Fruit fly (Drosophila melanogaster) whole organism, embryonic: ENCODE data around the gene CG9986.
A peak's percentile ranks its signal among the peaks of the same experiment; 100 is the strongest.

Source experiments
- Asciz ChIP-seq: fragments of 200-800 bp; sonication (Bioruptor generic); optimal IDR thresholded peaks from 2 replicates; lab custom pipeline; 2017; ENCODE audit warnings: missing biosample characterization, mild to moderate bottlenecking, missing genetic modification characterization, missing genetic modification reagents
- CG11695 ChIP-seq: fragments of 200-800 bp; sonication (Bioruptor generic); IDR thresholded peaks from 3 replicates; pipeline ENCODE4 v1.3.6; 2022; ENCODE audit warnings: missing biosample characterization, missing genetic modification characterization
- CG12391 ChIP-seq: fragments of 200-800 bp; sonication (Bioruptor generic); optimal IDR thresholded peaks from 3 replicates; lab custom pipeline; 2018; ENCODE audit warnings: missing biosample characterization, mild to moderate bottlenecking, missing genetic modification characterization, moderate library complexity
- CG12659 ChIP-seq: fragments of 200-800 bp; sonication (Bioruptor generic); optimal IDR thresholded peaks from 3 replicates; lab custom pipeline; 2017; ENCODE audit warnings: mild to moderate bottlenecking, missing biosample characterization, missing genetic modification reagents, missing genetic modification characterization
- CG12769 ChIP-seq: fragments of 200-800 bp; sonication (Bioruptor generic); optimal IDR thresholded peaks from 2 replicates; lab custom pipeline; 2019; ENCODE audit warnings: missing biosample characterization, mild to moderate bottlenecking, missing genetic modification characterization, moderate library complexity
- CG14441 ChIP-seq: fragments of 200-800 bp; sonication (Bioruptor generic); IDR thresholded peaks from 2 replicates; pipeline ENCODE4 v1.3.6; 2022; ENCODE audit warnings: missing biosample characterization, missing genetic modification characterization
- CG15514 ChIP-seq: fragments of 200-800 bp; sonication (Bioruptor generic); optimal IDR thresholded peaks from 3 replicates; lab custom pipeline; 2017; ENCODE audit warnings: missing biosample characterization, missing genetic modification characterization, mild to moderate bottlenecking, moderate library complexity, missing genetic modification reagents
- CG17186 ChIP-seq: fragments of 200-800 bp; sonication (Bioruptor generic); optimal IDR thresholded peaks from 3 replicates; lab custom pipeline; 2017; ENCODE audit warnings: missing biosample characterization, missing genetic modification reagents, missing genetic modification characterization
- CG17612 ChIP-seq: fragments of 200-800 bp; sonication (Bioruptor generic); IDR thresholded peaks from 2 replicates; pipeline ENCODE4 v1.3.6; 2022; ENCODE audit warnings: missing biosample characterization, missing genetic modification characterization
- CG17829 ChIP-seq: fragments of 200-800 bp; optimal IDR thresholded peaks from 2 replicates; lab custom pipeline; 2019; ENCODE audit warnings: missing biosample characterization, mild to moderate bottlenecking, missing genetic modification characterization, moderate library complexity
- CG1792 ChIP-seq: fragments of 200-800 bp; sonication (Bioruptor generic); optimal IDR thresholded peaks from 2 replicates; lab custom pipeline; 2016; ENCODE audit warnings: missing biosample characterization, missing genetic modification characterization
- CG18011 ChIP-seq: fragments of 200-800 bp; sonication (Bioruptor generic); optimal IDR thresholded peaks from 2 replicates; lab custom pipeline; 2017; ENCODE audit warnings: missing biosample characterization, missing genetic modification characterization, mild to moderate bottlenecking, moderate library complexity, missing genotype
- CG18262 ChIP-seq: fragments of 200-800 bp; optimal IDR thresholded peaks from 3 replicates; lab custom pipeline; 2019; ENCODE audit warnings: missing biosample characterization, mild to moderate bottlenecking, missing genetic modification characterization, moderate library complexity
- CG2120 ChIP-seq: fragments of 200-800 bp; sonication (Bioruptor generic); optimal IDR thresholded peaks from 3 replicates; lab custom pipeline; 2016; ENCODE audit warnings: missing biosample characterization, missing genetic modification characterization
- CG2199 ChIP-seq: fragments of 200-800 bp; sonication (Bioruptor generic); IDR thresholded peaks from 3 replicates; pipeline ENCODE4 v1.3.6; 2022; ENCODE audit warnings: missing biosample characterization, missing genetic modification characterization
- CG30431 ChIP-seq: fragments of 200-800 bp; sonication (Bioruptor generic); optimal IDR thresholded peaks from 2 replicates; lab custom pipeline; 2017; ENCODE audit warnings: missing biosample characterization, missing genetic modification characterization
- CG32772 ChIP-seq: fragments of 200-800 bp; sonication (Bioruptor generic); IDR thresholded peaks from 2 replicates; pipeline ENCODE4 v1.3.6; 2022; ENCODE audit warnings: missing biosample characterization, missing genetic modification characterization
- CG4360 ChIP-seq: fragments of 200-800 bp; sonication (Bioruptor generic); IDR thresholded peaks from 2 replicates; pipeline ENCODE4 v1.3.6; 2022; ENCODE audit warnings: missing biosample characterization, missing genetic modification characterization
- CG4617 ChIP-seq: fragments of 200-800 bp; sonication (Bioruptor generic); optimal IDR thresholded peaks from 3 replicates; lab custom pipeline; 2016; ENCODE audit warnings: missing biosample characterization, missing genetic modification characterization, borderline replicate concordance
- CG6791 ChIP-seq: fragments of 200-800 bp; sonication (Bioruptor generic); IDR thresholded peaks from 3 replicates; pipeline ENCODE4 v1.3.6; 2022; ENCODE audit warnings: missing biosample characterization, missing genetic modification characterization; ENCODE audit not compliant: partially characterized antibody
- CG8290 ChIP-seq, 3 experiments: fragments of 200-800 bp; sonication (Bioruptor generic); optimal IDR thresholded peaks; 2 replicates each; lab custom pipeline; 2016 to 2019; ENCODE audit warnings: missing biosample characterization in 3 of 3, missing genetic modification characterization in 3 of 3, mild to moderate bottlenecking in 2 of 3, moderate library complexity in 1 of 3
- CG8388 ChIP-seq: fragments of 200-800 bp; sonication (Bioruptor generic); optimal IDR thresholded peaks from 2 replicates; lab custom pipeline; 2019; ENCODE audit warnings: missing biosample characterization, mild to moderate bottlenecking, missing genetic modification characterization, moderate library complexity
- CG8924 ChIP-seq: fragments of 200-800 bp; optimal IDR thresholded peaks from 3 replicates; lab custom pipeline; 2019; ENCODE audit warnings: missing biosample characterization, mild to moderate bottlenecking, missing genetic modification characterization, moderate library complexity
- Gug ChIP-seq: fragments of 200-800 bp; sonication (Bioruptor generic); IDR thresholded peaks from 4 replicates; pipeline ENCODE4 v1.3.6; 2022; ENCODE audit warnings: missing biosample characterization, missing genetic modification characterization
- Jarid2 ChIP-seq: fragments of 200-800 bp; sonication (Bioruptor generic); optimal IDR thresholded peaks from 3 replicates; lab custom pipeline; 2017; ENCODE audit warnings: mild to moderate bottlenecking, missing biosample characterization, missing genetic modification reagents, missing genetic modification characterization
- Mad ChIP-seq: fragments of 200-800 bp; sonication (Bioruptor generic); optimal IDR thresholded peaks from 2 replicates; lab custom pipeline; 2016; ENCODE audit warnings: missing biosample characterization, missing genetic modification characterization
- NC2α ChIP-seq: fragments of 200-800 bp; sonication (Bioruptor generic); optimal IDR thresholded peaks from 2 replicates; lab custom pipeline; 2016; ENCODE audit warnings: missing biosample characterization, missing genetic modification characterization
- NfI ChIP-seq: fragments of 200-800 bp; sonication (Bioruptor generic); optimal IDR thresholded peaks from 3 replicates; lab custom pipeline; 2018; ENCODE audit warnings: missing biosample characterization, mild to moderate bottlenecking, missing genetic modification characterization, moderate library complexity
- Pdp1 ChIP-seq, 2 experiments: fragments of 200-800 bp; sonication (Bioruptor generic); optimal IDR thresholded peaks; 3 replicates each; lab custom pipeline; 2016; ENCODE audit warnings: missing biosample characterization in 2 of 2, missing genetic modification characterization in 2 of 2, mild to moderate bottlenecking in 1 of 2, moderate library complexity in 1 of 2
- Trl ChIP-seq, 3 experiments: fragments of >200 bp in 2 of 3; fragments of 200-800 bp in 1 of 3; sonication (Bioruptor generic) in 1 of 3; optimal IDR thresholded peaks; 2 replicates in 1 of 3; 3 replicates in 2 of 3; lab custom pipeline; 2016 to 2017; ENCODE audit warnings: missing biosample characterization in 1 of 3, missing genetic modification characterization in 1 of 3
- ara ChIP-seq: fragments of 200-800 bp; sonication (Bioruptor generic); IDR thresholded peaks from 2 replicates; pipeline ENCODE4 v1.3.6; 2022; ENCODE audit warnings: missing biosample characterization, missing genetic modification characterization
- bsh ChIP-seq, 2 experiments: fragments of 200-800 bp; sonication (Bioruptor generic); optimal IDR thresholded peaks; 2 replicates each; lab custom pipeline; 2017 to 2018; ENCODE audit warnings: mild to moderate bottlenecking in 2 of 2, missing biosample characterization in 2 of 2, missing genetic modification characterization in 2 of 2, moderate library complexity in 1 of 2
- btn ChIP-seq: fragments of 200-800 bp; sonication (Bioruptor generic); optimal IDR thresholded peaks from 2 replicates; lab custom pipeline; 2016; ENCODE audit warnings: missing biosample characterization, missing genetic modification characterization
- exex ChIP-seq: fragments of 200-800 bp; sonication (Bioruptor generic); optimal IDR thresholded peaks from 4 replicates; lab custom pipeline; 2018; ENCODE audit warnings: missing biosample characterization, mild to moderate bottlenecking, missing genetic modification characterization, moderate library complexity
- fd102C ChIP-seq: fragments of 200-800 bp; sonication (Bioruptor generic); optimal IDR thresholded peaks from 2 replicates; lab custom pipeline; 2018; ENCODE audit warnings: missing biosample characterization, mild to moderate bottlenecking, missing genetic modification characterization, moderate library complexity
- fd3F ChIP-seq: fragments of 200-800 bp; sonication (Bioruptor generic); optimal IDR thresholded peaks from 2 replicates; lab custom pipeline; 2018; ENCODE audit warnings: missing biosample characterization, mild to moderate bottlenecking, missing genetic modification characterization, moderate library complexity
- gfzf ChIP-seq: fragments of 200-800 bp; sonication (Bioruptor generic); optimal IDR thresholded peaks from 2 replicates; lab custom pipeline; 2016; ENCODE audit warnings: missing biosample characterization, mild to moderate bottlenecking, missing genetic modification characterization, moderate library complexity
- gsb-n ChIP-seq: fragments of 200-800 bp; sonication (Bioruptor generic); optimal IDR thresholded peaks from 3 replicates; lab custom pipeline; 2018; ENCODE audit warnings: missing biosample characterization, mild to moderate bottlenecking, missing genetic modification characterization
- her ChIP-seq: fragments of 200-800 bp; sonication (Bioruptor generic); optimal IDR thresholded peaks from 2 replicates; lab custom pipeline; 2016; ENCODE audit warnings: missing biosample characterization, missing genetic modification characterization
- nmo ChIP-seq: fragments of 200-800 bp; sonication (Bioruptor generic); optimal IDR thresholded peaks from 2 replicates; lab custom pipeline; 2018; ENCODE audit warnings: missing biosample characterization, mild to moderate bottlenecking, missing genetic modification characterization, moderate library complexity
- odd ChIP-seq: fragments of 200-800 bp; sonication (Bioruptor generic); optimal IDR thresholded peaks from 2 replicates; lab custom pipeline; 2017; ENCODE audit warnings: missing biosample characterization, mild to moderate bottlenecking, missing genetic modification characterization
- p53 ChIP-seq: fragments of 200-800 bp; sonication (Bioruptor generic); optimal IDR thresholded peaks from 2 replicates; lab custom pipeline; 2016; ENCODE audit warnings: missing biosample characterization, missing genetic modification characterization
- ro ChIP-seq: fragments of 200-800 bp; sonication (Bioruptor generic); IDR thresholded peaks from 2 replicates; pipeline ENCODE4 v1.3.6; 2022; ENCODE audit warnings: missing biosample characterization, missing genetic modification characterization
- sc ChIP-seq, 3 experiments: fragments of >200 bp in 2 of 3; fragments of 200-800 bp in 1 of 3; sonication (Bioruptor generic) in 1 of 3; optimal IDR thresholded peaks; 2 replicates in 2 of 3; 3 replicates in 1 of 3; lab custom pipeline; 2017; ENCODE audit warnings: mild to moderate bottlenecking in 1 of 3, missing biosample characterization in 1 of 3, missing genetic modification characterization in 1 of 3, missing genetic modification reagents in 1 of 3
- stwl ChIP-seq: fragments of 200-800 bp; sonication (Bioruptor generic); optimal IDR thresholded peaks from 3 replicates; lab custom pipeline; 2018; ENCODE audit warnings: missing biosample characterization, mild to moderate bottlenecking, missing genetic modification characterization, moderate library complexity
- tna ChIP-seq: fragments of 200-800 bp; sonication (Bioruptor generic); IDR thresholded peaks from 2 replicates; pipeline ENCODE4 v1.3.6; 2022; ENCODE audit warnings: missing biosample characterization, missing genetic modification characterization; ENCODE audit not compliant: partially characterized antibody
- toy ChIP-seq: fragments of 200-800 bp; sonication (Bioruptor generic); IDR thresholded peaks from 2 replicates; pipeline ENCODE4 v1.3.6; 2022; ENCODE audit warnings: missing biosample characterization, missing genetic modification characterization
- vnd ChIP-seq: fragments of 200-800 bp; sonication (Bioruptor generic); IDR thresholded peaks from 3 replicates; pipeline ENCODE4 v1.3.6; 2022; ENCODE audit warnings: missing biosample characterization, missing genetic modification characterization; ENCODE audit not compliant: partially characterized antibody
- yki ChIP-seq: fragments of >200 bp; optimal IDR thresholded peaks from 3 replicates; lab custom pipeline; 2018

CG9986 gene

DNA sequence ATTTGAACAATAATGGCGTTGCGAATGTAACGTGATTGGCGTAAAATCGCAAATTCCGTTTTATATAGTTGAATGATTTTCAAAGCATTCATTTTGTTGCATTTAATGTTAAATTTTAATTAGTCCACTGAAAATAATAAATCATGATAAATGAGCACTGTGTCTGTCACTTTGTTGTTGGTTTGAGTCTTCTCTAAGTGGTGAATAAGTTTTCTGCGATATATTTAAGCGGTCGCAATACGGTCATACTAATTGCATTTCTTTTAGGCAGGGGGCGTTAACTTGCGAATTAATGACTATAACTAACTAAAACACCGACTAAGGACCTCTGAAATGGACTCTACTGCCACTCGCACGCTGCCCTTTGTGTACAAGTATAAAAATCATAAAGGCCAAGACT is at the start of gene CG9986 (continued):
- no peak for TF ChIP-seq bsh (GFP tag; optimal IDR thresholded peaks at IDR 0.05; lab: Kevin White, UChicago)
- no peak for TF ChIP-seq yki (lab: Kevin White, UChicago)
- TF ChIP-seq fd102C (GFP tag; lab: Kevin White, UChicago): no peak
- no peak for TF ChIP-seq CG8924
- TF ChIP-seq p53 (GFP tag; lab: Kevin White, UChicago): no peak
- no peak for TF ChIP-seq CG17186 (GFP tag; lab: Kevin White, UChicago)
- TF ChIP-seq CG4360 (GFP tag; lab: Robert Waterston, UW): peak; percentile 49; the same call in 1 of the 2 replicates
- no peak for TF ChIP-seq CG1792 (GFP tag; lab: Kevin White, UChicago)
- no peak for TF ChIP-seq CG15514 (GFP tag; lab: Kevin White, UChicago)
- TF ChIP-seq btn: no peak
- no peak for TF ChIP-seq NC2α (GFP tag; lab: Kevin White, UChicago)
- TF ChIP-seq CG2199 (GFP tag; lab: Robert Waterston, UW): peak; percentile 33; the same call in 1 of the 3 replicates
- TF ChIP-seq toy (GFP tag; lab: Robert Waterston, UW): no peak
- no peak for TF ChIP-seq CG17612
- no peak for TF ChIP-seq Pdp1 (GFP tag; optimal IDR thresholded peaks at IDR 0.05; lab: Kevin White, UChicago)
- no peak for TF ChIP-seq CG14441 (GFP tag; lab: Robert Waterston, UW)
- TF ChIP-seq NfI (GFP tag; lab: Kevin White, UChicago): no peak
- TF ChIP-seq gsb-n: no peak
- TF ChIP-seq gfzf (GFP tag; lab: Kevin White, UChicago): peak; percentile 90
- no peak for TF ChIP-seq Gug (GFP tag; lab: Robert Waterston, UW)
- no peak for TF ChIP-seq ro (GFP tag; lab: Robert Waterston, UW)
- TF ChIP-seq Mad (GFP tag; lab: Kevin White, UChicago): no peak
- peak; percentile 33 for TF ChIP-seq CG12391 (tag; lab: Kevin White, UChicago)
- TF ChIP-seq CG32772 (GFP tag; lab: Robert Waterston, UW): no peak
- no peak for TF ChIP-seq CG11695 (GFP tag; lab: Robert Waterston, UW)
- no peak for TF ChIP-seq Trl (optimal IDR thresholded peaks at IDR 0.05; lab: Kevin White, UChicago)
- no peak for TF ChIP-seq Trl (GFP tag; optimal IDR thresholded peaks at IDR 0.05; lab: Kevin White, UChicago)
- TF ChIP-seq nmo: peak; percentile 31
- no peak for TF ChIP-seq vnd
- TF ChIP-seq CG6791 (GFP tag; lab: Robert Waterston, UW): no peak
- no peak for TF ChIP-seq CG30431 (GFP tag; lab: Kevin White, UChicago)
- TF ChIP-seq CG8388 (GFP tag; lab: Kevin White, UChicago): no peak
- no peak for TF ChIP-seq Asciz (GFP tag; lab: Kevin White, UChicago)
- TF ChIP-seq CG17829 (tag; lab: Kevin White, UChicago): peak; percentile 33
- no peak for TF ChIP-seq fd3F (GFP tag; lab: Kevin White, UChicago)
- TF ChIP-seq CG4617: no peak
- no peak for TF ChIP-seq her
- TF ChIP-seq tna: no peak
- no peak for TF ChIP-seq exex (tag; lab: Kevin White, UChicago)
- TF ChIP-seq CG12659 (GFP tag; lab: Kevin White, UChicago): no peak
- no peak for TF ChIP-seq ara (GFP tag; lab: Robert Waterston, UW)
- no peak for TF ChIP-seq CG12769
- TF ChIP-seq CG8290 (GFP tag; optimal IDR thresholded peaks at IDR 0.05; lab: Kevin White, UChicago): no peak
- no peak for TF ChIP-seq CG8290 (tag; optimal IDR thresholded peaks at IDR 0.05; lab: Kevin White, UChicago)
- no peak for TF ChIP-seq Jarid2
- no peak for TF ChIP-seq odd (GFP tag; lab: Kevin White, UChicago)
- no peak for TF ChIP-seq CG18262 (tag; lab: Kevin White, UChicago)
- peak; percentile 54 for TF ChIP-seq stwl
- TF ChIP-seq CG18011 (GFP tag; lab: Kevin White, UChicago): no peak
- no peak for TF ChIP-seq CG2120
- no peak for TF ChIP-seq sc (optimal IDR thresholded peaks at IDR 0.05; lab: Kevin White, UChicago)
- TF ChIP-seq sc (GFP tag; optimal IDR thresholded peaks at IDR 0.05; lab: Kevin White, UChicago): no peak
